Worm (Caenorhabditis elegans) whole organism, L4/young adult: ENCODE data around the gene F52C6.3.

ENCODE experiments used
- W03F9.2 ChIP-seq: fragments of 150-350 bp; optimal IDR thresholded peaks from 2 replicates; lab custom pipeline; 2014; ENCODE audit warnings: missing biosample characterization, missing genetic modification characterization
- him-1 ChIP-seq: sonication (generic microtip); optimal IDR thresholded peaks from 2 replicates; lab custom pipeline; 2016; ENCODE audit warnings: missing genotype, missing genetic modification reagents, missing genetic modification characterization, missing compliant biosample characterization

DNA sequence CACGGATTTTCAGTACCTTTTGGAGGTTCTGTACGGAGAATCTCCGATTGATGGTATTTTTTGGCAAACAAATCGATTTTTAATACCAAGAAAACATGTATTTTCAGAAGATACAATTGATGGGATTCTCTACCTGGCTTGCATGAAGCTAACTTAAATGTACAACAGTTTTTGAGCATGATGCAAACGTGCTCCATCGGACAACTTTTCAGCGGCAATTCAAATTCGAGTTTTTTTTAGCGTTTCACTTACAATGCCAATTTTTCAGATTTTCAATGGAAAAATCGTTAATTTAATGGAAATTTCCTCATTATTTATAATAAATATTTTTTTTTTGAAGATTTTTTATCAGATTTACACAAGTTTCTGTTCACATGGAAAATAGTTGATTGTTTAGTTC lies 4.0 kb downstream of the F52C6.3 start:
- no peak for TF ChIP-seq him-1 (tag; lab: Kevin White, UChicago)
- no peak for TF ChIP-seq W03F9.2 (tag; lab: Kevin White, UChicago)
